Fruit fly (Drosophila melanogaster): ENCODE results near the gene CG46412.

CG46412 gene

DNA sequence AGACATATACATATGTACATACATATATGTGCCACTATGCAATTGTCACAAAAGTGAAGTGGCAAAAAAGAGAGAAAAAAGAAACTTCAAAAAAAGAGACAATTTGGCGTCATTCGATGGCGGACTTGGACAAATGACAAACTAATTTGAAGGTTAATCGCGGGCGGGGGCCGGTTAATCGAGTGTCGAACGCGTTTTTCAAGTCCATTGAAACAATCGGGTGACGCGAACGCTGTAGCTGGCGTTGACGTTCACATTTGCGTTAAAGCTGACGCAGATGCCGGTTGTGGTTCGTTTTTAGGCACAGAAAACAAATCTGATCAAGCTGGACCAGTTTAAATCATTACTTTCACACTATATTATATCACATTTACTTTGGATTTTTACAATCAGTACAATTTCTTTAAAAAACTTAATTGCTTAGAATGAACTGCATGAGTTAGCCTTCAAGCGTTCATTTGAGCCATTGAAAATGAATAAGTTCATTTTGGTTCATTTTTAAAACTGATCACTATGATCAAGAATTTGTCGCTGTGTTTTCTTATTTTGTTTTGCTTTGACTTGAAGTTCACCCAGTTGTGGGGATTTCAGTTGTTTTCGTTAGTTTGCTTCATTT is 30.1 kb downstream of the CG46412 start:
- peak; percentile 55 for TF ChIP-seq br (GFP tag; optimal IDR thresholded peaks at IDR 0.05)
- TF ChIP-seq Vsx2 (GFP tag; optimal IDR thresholded peaks at IDR 0.05; ENCODE audit: partially characterized antibody): no peak
- peak; percentile 3 for TF ChIP-seq Hnf4 (GFP tag; optimal IDR thresholded peaks at IDR 0.05)
- TF ChIP-seq rgr (GFP tag; optimal IDR thresholded peaks at IDR 0.05): peak; percentile 19
- TF ChIP-seq psq (GFP tag; optimal IDR thresholded peaks at IDR 0.05): peak; percentile 66
- no peak for TF ChIP-seq pan (optimal IDR thresholded peaks at IDR 0.05)
- TF ChIP-seq Jra (GFP tag; optimal IDR thresholded peaks at IDR 0.05): no peak
- TF ChIP-seq usp (GFP tag; optimal IDR thresholded peaks at IDR 0.05): no peak
- TF ChIP-seq Mio (GFP tag; optimal IDR thresholded peaks at IDR 0.05): no peak
- no peak for TF ChIP-seq CG32264 (GFP tag; optimal IDR thresholded peaks at IDR 0.05)
- no peak for TF ChIP-seq brk (GFP tag; optimal IDR thresholded peaks at IDR 0.05)
- no peak for TF ChIP-seq CrebA (GFP tag; optimal IDR thresholded peaks at IDR 0.05; ENCODE audit: borderline replicate concordance)
- no peak for TF ChIP-seq Dfd (GFP tag; optimal IDR thresholded peaks at IDR 0.05)
- TF ChIP-seq Sp1 (GFP tag; optimal IDR thresholded peaks at IDR 0.05): peak; percentile 54
- no peak for TF ChIP-seq sage (GFP tag; optimal IDR thresholded peaks at IDR 0.05)
- peak; percentile 71 for TF ChIP-seq fru (GFP tag; optimal IDR thresholded peaks at IDR 0.05)
- no peak for TF ChIP-seq Hr83 (GFP tag; optimal IDR thresholded peaks at IDR 0.05; ENCODE audit: poor library complexity, severe bottlenecking)
- TF ChIP-seq sv (GFP tag; optimal IDR thresholded peaks at IDR 0.05): peak; percentile 50
- TF ChIP-seq woc (GFP tag; optimal IDR thresholded peaks at IDR 0.05): no peak
- no peak for TF ChIP-seq CG9705 (GFP tag; optimal IDR thresholded peaks at IDR 0.05)
- TF ChIP-seq h (GFP tag; optimal IDR thresholded peaks at IDR 0.05): no peak
- peak; percentile 55 for TF ChIP-seq OdsH (GFP tag; optimal IDR thresholded peaks at IDR 0.05)
- TF ChIP-seq N (GFP tag; optimal IDR thresholded peaks at IDR 0.05): no peak
- no peak for TF ChIP-seq Dif (GFP tag; optimal IDR thresholded peaks at IDR 0.05; ENCODE audit: partially characterized antibody)
- no peak for TF ChIP-seq jim (GFP tag; optimal IDR thresholded peaks at IDR 0.05)
- no peak for TF ChIP-seq dl (GFP tag; optimal IDR thresholded peaks at IDR 0.05; ENCODE audit: insufficient read depth in 1 of 2, partially characterized antibody in 2 of 2)
- no peak for TF ChIP-seq dsf (GFP tag; optimal IDR thresholded peaks at IDR 0.05; ENCODE audit: borderline replicate concordance)
- TF ChIP-seq dmrt93B (GFP tag; optimal IDR thresholded peaks at IDR 0.05): peak; percentile 11
- TF ChIP-seq HLH106 (tag; optimal IDR thresholded peaks at IDR 0.05): peak; percentile 62
- no peak for TF ChIP-seq Hr78 (GFP tag; optimal IDR thresholded peaks at IDR 0.05)
- TF ChIP-seq Myc (optimal IDR thresholded peaks at IDR 0.05): no peak
- TF ChIP-seq Abd-B (GFP tag; optimal IDR thresholded peaks at IDR 0.05): no peak
- TF ChIP-seq ey (GFP tag; optimal IDR thresholded peaks at IDR 0.05): peak; percentile 49
- no peak for TF ChIP-seq Rel (GFP tag; optimal IDR thresholded peaks at IDR 0.05)
- no peak for TF ChIP-seq Rel (tag; optimal IDR thresholded peaks at IDR 0.05)
- TF ChIP-seq foxo (GFP tag; optimal IDR thresholded peaks at IDR 0.05): peak in 1 of 2 experiments; percentile 47
- TF ChIP-seq lola (GFP tag; optimal IDR thresholded peaks at IDR 0.05): no peak
- no peak for TF ChIP-seq GATAd (GFP tag; optimal IDR thresholded peaks at IDR 0.05)
- TF ChIP-seq tai (GFP tag; optimal IDR thresholded peaks at IDR 0.05): peak; percentile 33

DNA sequence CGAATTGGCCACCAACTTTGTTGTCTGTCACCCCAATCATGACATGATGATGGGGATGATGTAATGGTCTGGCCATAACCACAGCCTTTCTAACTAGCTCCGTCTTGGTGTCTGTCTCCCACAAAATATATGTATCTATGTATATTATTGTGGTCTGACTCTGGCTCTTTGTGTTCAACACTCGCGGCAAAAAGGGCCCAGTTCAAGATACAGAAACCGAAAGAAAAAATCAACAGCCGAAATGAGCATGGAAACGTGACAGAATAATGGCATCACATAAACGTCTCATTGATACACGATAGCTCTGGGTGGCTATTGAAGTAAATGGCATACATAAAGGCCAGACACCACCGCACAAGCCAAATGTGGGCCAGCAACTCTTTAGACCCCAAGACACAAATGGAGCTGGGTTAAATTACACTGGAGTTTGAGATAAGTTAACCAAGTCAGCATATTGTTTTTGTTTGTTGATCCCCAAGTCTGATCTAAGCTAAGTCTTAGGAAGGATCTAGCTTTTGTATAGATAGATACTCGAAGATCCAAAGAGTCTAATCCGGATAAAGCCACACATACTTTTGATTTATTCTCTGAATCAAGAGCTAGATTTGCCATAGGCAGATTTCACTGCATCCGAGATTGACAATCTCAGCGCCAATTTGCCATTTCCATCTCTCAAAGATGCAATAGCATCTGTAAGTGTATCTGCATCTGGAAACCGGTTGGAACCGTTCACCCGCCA is 31.7 kb downstream of the CG46412 start:
- no peak for TF ChIP-seq Dif (GFP tag; optimal IDR thresholded peaks at IDR 0.05; ENCODE audit: partially characterized antibody)
- TF ChIP-seq Hnf4 (GFP tag; optimal IDR thresholded peaks at IDR 0.05): no peak
- no peak for TF ChIP-seq CG32264 (GFP tag; optimal IDR thresholded peaks at IDR 0.05)
- TF ChIP-seq fru (GFP tag; optimal IDR thresholded peaks at IDR 0.05): no peak
